Fruit fly (Drosophila melanogaster): ENCODE data around the gene Or85e.
A peak's percentile ranks its signal among the peaks of the same experiment; 100 is the strongest.

Gene Or85e

DNA sequence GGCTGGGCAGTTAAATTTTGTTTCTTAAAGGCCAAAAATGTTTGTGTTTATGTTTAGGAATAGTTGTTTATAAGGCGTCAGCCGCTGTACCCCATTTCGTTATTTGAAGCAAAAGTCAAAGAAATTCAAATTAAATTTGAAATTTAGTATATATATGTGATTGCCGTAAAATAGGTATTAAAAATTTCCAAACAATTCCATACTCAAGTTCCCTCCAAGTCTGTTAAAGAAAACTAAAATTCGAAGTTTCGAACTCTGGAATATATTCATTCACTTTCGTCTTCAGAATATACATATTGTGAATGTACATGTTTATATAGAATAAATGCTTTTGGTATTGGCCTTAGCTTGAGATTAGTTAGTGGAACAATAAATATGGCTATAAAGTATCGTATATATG is 25.0 kb upstream of the Or85e start, which contains the start of gene bel:
Gene bel (minus strand): TSS at position 101 of the 400 bp plus-strand sequence.
- TF ChIP-seq N (GFP tag; optimal IDR thresholded peaks at IDR 0.05) (no peak), OdsH (GFP tag; optimal IDR thresholded peaks at IDR 0.05) (no peak), Rel (GFP tag; optimal IDR thresholded peaks at IDR 0.05) (no peak), Rel (tag; optimal IDR thresholded peaks at IDR 0.05) (no peak), foxo (GFP tag; optimal IDR thresholded peaks at IDR 0.05) (no peak), sage (GFP tag; optimal IDR thresholded peaks at IDR 0.05) (no peak), sv (GFP tag; optimal IDR thresholded peaks at IDR 0.05) (no peak), Jra (GFP tag; optimal IDR thresholded peaks at IDR 0.05) (no peak), Mio (GFP tag; optimal IDR thresholded peaks at IDR 0.05) (no peak), h (GFP tag; optimal IDR thresholded peaks at IDR 0.05) (no peak), pan (optimal IDR thresholded peaks at IDR 0.05) (no peak), lola (GFP tag; optimal IDR thresholded peaks at IDR 0.05) (no peak), woc (GFP tag; optimal IDR thresholded peaks at IDR 0.05) (no peak), Sp1 (GFP tag; optimal IDR thresholded peaks at IDR 0.05) (no peak), Myc (optimal IDR thresholded peaks at IDR 0.05) (no peak), jim (GFP tag; optimal IDR thresholded peaks at IDR 0.05) (no peak), Dfd (GFP tag; optimal IDR thresholded peaks at IDR 0.05) (no peak)

DNA sequence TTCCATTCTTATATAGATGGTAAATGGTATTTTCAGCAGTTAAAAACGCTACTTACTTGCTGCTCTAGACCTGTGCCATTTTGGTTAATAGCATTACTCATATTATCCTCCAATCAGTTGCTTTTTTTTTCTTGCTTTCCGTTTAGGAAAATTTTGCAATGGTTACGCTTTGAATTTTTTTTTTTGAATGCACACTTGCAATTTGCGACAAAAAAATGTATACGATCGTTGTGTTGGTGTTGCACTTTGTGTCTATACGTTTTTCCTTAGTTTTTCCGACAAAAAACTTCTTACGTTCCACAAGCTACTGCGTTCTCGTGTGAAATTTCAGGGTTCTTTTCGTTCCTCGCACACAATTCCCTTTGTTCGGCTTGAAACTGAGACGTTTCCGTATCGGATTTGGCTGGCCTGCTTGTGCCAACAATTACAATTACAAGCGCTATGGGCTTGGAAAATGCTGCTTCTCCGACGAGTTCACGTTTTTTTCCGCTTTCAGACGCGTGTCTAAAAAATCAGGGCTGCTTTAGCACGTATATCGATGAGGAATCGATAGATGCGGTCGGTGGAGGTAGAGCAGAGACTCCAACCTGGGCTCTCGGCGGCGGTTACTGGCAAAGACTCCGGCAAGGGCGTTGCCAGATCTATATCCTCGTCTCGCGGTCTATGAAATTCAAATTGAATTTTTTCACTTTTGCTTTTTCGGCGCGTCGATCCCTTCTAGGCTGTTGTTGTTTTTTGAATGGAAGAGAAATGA is 24.4 kb upstream of the Or85e start:
- TF ChIP-seq dsf (GFP tag; optimal IDR thresholded peaks at IDR 0.05; ENCODE audit: borderline replicate concordance) (no peak), Rel (GFP tag; optimal IDR thresholded peaks at IDR 0.05) (no peak), Rel (tag; optimal IDR thresholded peaks at IDR 0.05) (peak; percentile 63), Dfd (GFP tag; optimal IDR thresholded peaks at IDR 0.05) (no peak), woc (GFP tag; optimal IDR thresholded peaks at IDR 0.05) (no peak), sage (GFP tag; optimal IDR thresholded peaks at IDR 0.05) (no peak), lola (GFP tag; optimal IDR thresholded peaks at IDR 0.05) (no peak), h (GFP tag; optimal IDR thresholded peaks at IDR 0.05) (peak; percentile 93), tai (GFP tag; optimal IDR thresholded peaks at IDR 0.05) (no peak), dmrt93B (GFP tag; optimal IDR thresholded peaks at IDR 0.05) (no peak), Myc (optimal IDR thresholded peaks at IDR 0.05) (peak; percentile 50), Abd-B (GFP tag; optimal IDR thresholded peaks at IDR 0.05) (no peak), Mio (GFP tag; optimal IDR thresholded peaks at IDR 0.05) (no peak), CrebA (GFP tag; optimal IDR thresholded peaks at IDR 0.05; ENCODE audit: borderline replicate concordance) (no peak), Hnf4 (GFP tag; optimal IDR thresholded peaks at IDR 0.05) (peak; percentile 29), br (GFP tag; optimal IDR thresholded peaks at IDR 0.05) (peak; percentile 12), sv (GFP tag; optimal IDR thresholded peaks at IDR 0.05) (no peak), Hr83 (GFP tag; optimal IDR thresholded peaks at IDR 0.05; ENCODE audit: poor library complexity, severe bottlenecking) (peak; percentile 32), CG32264 (GFP tag; optimal IDR thresholded peaks at IDR 0.05) (no peak), Dif (GFP tag; optimal IDR thresholded peaks at IDR 0.05; ENCODE audit: partially characterized antibody) (peak; percentile 42), Jra (GFP tag; optimal IDR thresholded peaks at IDR 0.05) (no peak), dl (GFP tag; optimal IDR thresholded peaks at IDR 0.05; ENCODE audit: insufficient read depth in 1 of 2, partially characterized antibody in 2 of 2) (no peak), OdsH (GFP tag; optimal IDR thresholded peaks at IDR 0.05) (no peak), N (GFP tag; optimal IDR thresholded peaks at IDR 0.05) (no peak), HLH106 (tag; optimal IDR thresholded peaks at IDR 0.05) (peak; percentile 38), fru (GFP tag; optimal IDR thresholded peaks at IDR 0.05) (peak; percentile 15), brk (GFP tag; optimal IDR thresholded peaks at IDR 0.05) (no peak), foxo (GFP tag; optimal IDR thresholded peaks at IDR 0.05) (peak in 1 of 2 experiments; percentile 46), Sp1 (GFP tag; optimal IDR thresholded peaks at IDR 0.05) (peak; percentile 60), Hr78 (GFP tag; optimal IDR thresholded peaks at IDR 0.05) (no peak), GATAd (GFP tag; optimal IDR thresholded peaks at IDR 0.05) (no peak), ey (GFP tag; optimal IDR thresholded peaks at IDR 0.05) (peak; percentile 2), CG9705 (GFP tag; optimal IDR thresholded peaks at IDR 0.05) (no peak), Vsx2 (GFP tag; optimal IDR thresholded peaks at IDR 0.05; ENCODE audit: partially characterized antibody) (no peak), usp (GFP tag; optimal IDR thresholded peaks at IDR 0.05) (no peak), rgr (GFP tag; optimal IDR thresholded peaks at IDR 0.05) (peak; percentile 68), pan (optimal IDR thresholded peaks at IDR 0.05) (no peak), psq (GFP tag; optimal IDR thresholded peaks at IDR 0.05) (no peak), jim (GFP tag; optimal IDR thresholded peaks at IDR 0.05) (no peak)

Measured in whole organism, wandering third instar larva.